Fruit fly (Drosophila melanogaster): ENCODE data around the gene CG11134.

CG11134 gene

dm6 chrX:13756776-13757312 is 19.1 kb downstream of the CG11134 start, which contains the start of the genes CG32625 and Rtc1 (continued):
- TF ChIP-seq Adf1 (GFP tag; IDR thresholded peaks at IDR 0.05) (no peak), lilli (GFP tag; optimal IDR thresholded peaks at IDR 0.05) (peak; percentile 44), pan (optimal IDR thresholded peaks at IDR 0.05) (no peak), pan (GFP tag; optimal IDR thresholded peaks at IDR 0.05 in 1 of 2, IDR thresholded peaks at IDR 0.05 in 1 of 2) (no peak), ATbp (GFP tag; optimal IDR thresholded peaks at IDR 0.05) (no peak), luna (GFP tag; optimal IDR thresholded peaks at IDR 0.05) (no peak), slou (GFP tag; optimal IDR thresholded peaks at IDR 0.05) (no peak), Opbp (GFP tag; IDR thresholded peaks at IDR 0.05; ENCODE audit: partially characterized antibody) (peak; percentile 51; the same call in 2 of the 3 replicates), ash1 (GFP tag; optimal IDR thresholded peaks at IDR 0.05) (no peak), CG1832 (GFP tag; optimal IDR thresholded peaks at IDR 0.05) (no peak), CG12104 (GFP tag; optimal IDR thresholded peaks at IDR 0.05) (no peak), Ssrp (tag; optimal IDR thresholded peaks at IDR 0.05) (peak; percentile 20), ranshi (GFP tag; IDR thresholded peaks at IDR 0.05) (0 out of 2 replicates have a peak, but pooled peaks have one; percentile 4), sob (GFP tag; IDR thresholded peaks at IDR 0.05) (peak; percentile 61; the same call in 1 of the 2 replicates), Hand (GFP tag; optimal IDR thresholded peaks at IDR 0.05) (peak; percentile 19), sima (GFP tag; optimal IDR thresholded peaks at IDR 0.05) (no peak), Lpt (GFP tag; optimal IDR thresholded peaks at IDR 0.05) (no peak), CG15696 (tag; optimal IDR thresholded peaks at IDR 0.05) (peak; percentile 61), Ets65A (GFP tag) (no peak), CG34376 (GFP tag; optimal IDR thresholded peaks at IDR 0.05) (no peak), stwl (tag; optimal IDR thresholded peaks at IDR 0.05) (peak; percentile 74), ro (GFP tag; IDR thresholded peaks at IDR 0.05) (no peak), CG33557 (GFP tag; optimal IDR thresholded peaks at IDR 0.05) (peak; percentile 7), bowl (GFP tag; IDR thresholded peaks at IDR 0.05) (no peak), vnd (GFP tag; IDR thresholded peaks at IDR 0.05; ENCODE audit: partially characterized antibody) (0 out of 3 replicates have a peak, but pooled peaks have one; percentile 12), CG13775 (GFP tag; optimal IDR thresholded peaks at IDR 0.05) (peak; percentile 59), tio (GFP tag; optimal IDR thresholded peaks at IDR 0.05) (no peak), CG18011 (GFP tag; optimal IDR thresholded peaks at IDR 0.05) (peak; percentile 40), CG6765 (GFP tag; optimal IDR thresholded peaks at IDR 0.05) (no peak), CG9609 (GFP tag; optimal IDR thresholded peaks at IDR 0.05) (no peak), Nf-YC (tag; optimal IDR thresholded peaks at IDR 0.05) (peak; percentile 53), CG9215 (GFP tag; IDR thresholded peaks at IDR 0.05) (no peak), Ets97D (GFP tag; optimal IDR thresholded peaks at IDR 0.05) (peak; percentile 40), CG12659 (GFP tag; optimal IDR thresholded peaks at IDR 0.05) (peak; percentile 66), CG11247 (GFP tag; IDR thresholded peaks at IDR 0.05) (no peak), CG3163 (GFP tag; optimal IDR thresholded peaks at IDR 0.05) (no peak), cg (GFP tag; optimal IDR thresholded peaks at IDR 0.05) (no peak), stc (GFP tag; IDR thresholded peaks at IDR 0.05) (no peak), tna (GFP tag; IDR thresholded peaks at IDR 0.05; ENCODE audit: partially characterized antibody) (0 out of 2 replicates have a peak, but pooled peaks have one; percentile 57), Elba2 (GFP tag; optimal IDR thresholded peaks at IDR 0.05) (no peak), gce (GFP tag; IDR thresholded peaks at IDR 0.05) (no peak), CG10274 (GFP tag; optimal IDR thresholded peaks at IDR 0.05) (peak; percentile 8), CG8281 (tag; optimal IDR thresholded peaks at IDR 0.05) (no peak), Fer1 (GFP tag; optimal IDR thresholded peaks at IDR 0.05) (peak; percentile 47), vvl (GFP tag; IDR thresholded peaks at IDR 0.05) (peak; percentile 77), nerfin-1 (tag; optimal IDR thresholded peaks at IDR 0.05) (peak; percentile 16), Fer2 (tag; optimal IDR thresholded peaks at IDR 0.05) (peak; percentile 28), pfk (GFP tag; optimal IDR thresholded peaks at IDR 0.05) (no peak), HLHmδ (GFP tag; optimal IDR thresholded peaks at IDR 0.05) (no peak), Dbx (GFP tag; IDR thresholded peaks at IDR 0.05) (peak; percentile 42; the same call in 1 of the 3 replicates)

Data from whole organism, embryonic.